Worm (Caenorhabditis elegans) whole organism, late embryonic: ENCODE measurements around the gene nmt-1.

Source experiments
- ceh-48 ChIP-seq: sonication (generic microtip); optimal IDR thresholded peaks from 2 replicates; lab custom pipeline; 2016; ENCODE audit warnings: missing genetic modification characterization, inconsistent platforms, missing compliant biosample characterization
- dve-1 ChIP-seq: sonication (generic microtip); optimal IDR thresholded peaks from 2 replicates; lab custom pipeline; 2017; ENCODE audit warnings: antibody characterized with exemption, mild to moderate bottlenecking, missing genetic modification characterization, missing compliant biosample characterization
- elt-2 ChIP-seq: sonication (generic microtip); optimal IDR thresholded peaks from 2 replicates; lab custom pipeline; 2016; ENCODE audit warnings: missing genetic modification reagents, missing genetic modification characterization, missing compliant biosample characterization
- hlh-13 ChIP-seq: fragments of 200-800 bp; sonication (Bioruptor generic); optimal IDR thresholded peaks from 2 replicates; lab custom pipeline; 2018; ENCODE audit warnings: mild to moderate bottlenecking, missing genetic modification characterization, missing compliant biosample characterization
- hlh-30 ChIP-seq: sonication (generic microtip); optimal IDR thresholded peaks from 2 replicates; lab custom pipeline; 2017; ENCODE audit warnings: antibody characterized with exemption, missing genetic modification characterization, missing compliant biosample characterization; ENCODE audit not compliant: insufficient read depth
- nfya-1 ChIP-seq: sonication (generic microtip); optimal IDR thresholded peaks from 2 replicates; lab custom pipeline; 2017; ENCODE audit warnings: missing genetic modification characterization, mild to moderate bottlenecking, missing compliant biosample characterization, antibody characterized with exemption, moderate library complexity
- nhr-11 ChIP-seq: fragments of 150-350 bp; optimal IDR thresholded peaks from 2 replicates; lab custom pipeline; 2014; ENCODE audit warnings: missing biosample characterization, missing genetic modification characterization
- nhr-232 ChIP-seq: sonication (generic microtip); optimal IDR thresholded peaks from 2 replicates; lab custom pipeline; 2016; ENCODE audit warnings: missing genetic modification characterization, missing compliant biosample characterization
- pqm-1 ChIP-seq: sonication (generic microtip); optimal IDR thresholded peaks from 2 replicates; lab custom pipeline; 2016; ENCODE audit warnings: missing genetic modification characterization, missing compliant biosample characterization
- syd-9 ChIP-seq: sonication (generic microtip); optimal IDR thresholded peaks from 2 replicates; lab custom pipeline; 2016; ENCODE audit warnings: mild to moderate bottlenecking, missing genetic modification characterization, moderate library complexity, missing compliant biosample characterization
- ttx-3 ChIP-seq: sonication (generic microtip); optimal IDR thresholded peaks from 2 replicates; lab custom pipeline; 2016; ENCODE audit warnings: missing genetic modification reagents, missing genetic modification characterization, missing compliant biosample characterization

DNA sequence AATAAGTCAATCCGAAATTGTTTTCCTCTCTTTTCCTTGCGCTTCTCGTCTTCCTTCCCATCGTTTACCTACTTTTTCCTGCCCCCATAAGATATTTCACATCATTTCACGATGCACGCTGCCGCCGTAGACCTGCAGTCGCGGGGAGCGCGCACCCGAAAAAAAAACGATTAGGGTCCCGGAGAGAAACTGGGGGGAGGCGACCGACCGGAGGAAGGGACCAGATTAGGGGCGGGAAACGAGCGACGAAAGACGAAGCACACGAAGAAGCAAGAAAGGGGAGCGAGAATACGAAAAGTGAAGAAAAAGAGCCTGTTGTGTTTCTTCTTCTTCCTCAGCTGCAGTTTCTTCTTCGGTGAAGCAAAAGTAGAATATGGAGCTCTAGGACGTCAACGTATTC, 19.1 kb upstream of the nmt-1 start:
- TF ChIP-seq ceh-48 (tag; lab: Kevin White, UChicago) (no peak), nhr-11 (tag; lab: Kevin White, UChicago) (no peak), hlh-30 (tag; lab: Kevin White, UChicago) (no peak), dve-1 (tag; lab: Kevin White, UChicago) (no peak), nfya-1 (tag; lab: Kevin White, UChicago) (no peak), hlh-13 (no peak), pqm-1 (tag; lab: Kevin White, UChicago) (no peak), nhr-232 (tag; lab: Kevin White, UChicago) (no peak), syd-9 (tag; lab: Kevin White, UChicago) (no peak), elt-2 (tag; lab: Kevin White, UChicago) (no peak), ttx-3 (tag; lab: Kevin White, UChicago) (no peak)
